Worm (Caenorhabditis elegans): ENCODE measurements around the gene C33B4.5.
A peak's percentile ranks its signal among the peaks of the same experiment; 100 is the strongest.

Gene C33B4.5

DNA sequence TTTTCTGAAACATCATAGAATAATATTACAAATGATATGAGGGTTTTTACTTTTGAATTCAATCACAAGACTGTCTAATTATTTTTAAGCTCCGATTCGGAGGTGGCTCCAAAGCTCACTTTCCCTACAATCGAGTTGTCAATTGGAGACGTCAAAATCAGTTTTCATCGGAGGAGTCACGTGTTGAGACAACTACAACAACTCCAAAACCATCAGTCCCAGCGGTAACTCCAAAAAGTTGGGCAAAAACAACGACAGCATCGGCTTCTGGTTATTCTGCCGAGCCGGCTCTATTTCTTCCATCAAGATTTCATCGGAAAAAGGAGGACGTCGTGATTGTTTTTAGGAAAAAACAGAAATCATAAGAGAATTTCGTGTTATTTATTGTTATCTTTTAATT is 972 bp downstream of the C33B4.5 start:
- TF ChIP-seq elt-1 (tag; optimal IDR thresholded peaks at IDR 0.05; ENCODE audit: borderline replicate concordance, insufficient read depth): no peak
- no peak for TF ChIP-seq drap-1 (GFP tag; optimal IDR thresholded peaks at IDR 0.05)
- no peak for TF ChIP-seq mls-2 (tag; optimal IDR thresholded peaks at IDR 0.05)
- TF ChIP-seq unc-62 (GFP tag; optimal IDR thresholded peaks at IDR 0.05): no peak
- no peak for TF ChIP-seq blmp-1 (tag; optimal IDR thresholded peaks at IDR 0.05)
- no peak for TF ChIP-seq bed-3 (GFP tag; optimal IDR thresholded peaks at IDR 0.05)
- TF ChIP-seq snpc-4 (tag; optimal IDR thresholded peaks at IDR 0.05): no peak
- TF ChIP-seq sptf-1 (tag; optimal IDR thresholded peaks at IDR 0.05): no peak
- no peak for TF ChIP-seq nhr-2 (tag; optimal IDR thresholded peaks at IDR 0.05)
- no peak for TF ChIP-seq flh-1 (GFP tag; optimal IDR thresholded peaks at IDR 0.05)

DNA sequence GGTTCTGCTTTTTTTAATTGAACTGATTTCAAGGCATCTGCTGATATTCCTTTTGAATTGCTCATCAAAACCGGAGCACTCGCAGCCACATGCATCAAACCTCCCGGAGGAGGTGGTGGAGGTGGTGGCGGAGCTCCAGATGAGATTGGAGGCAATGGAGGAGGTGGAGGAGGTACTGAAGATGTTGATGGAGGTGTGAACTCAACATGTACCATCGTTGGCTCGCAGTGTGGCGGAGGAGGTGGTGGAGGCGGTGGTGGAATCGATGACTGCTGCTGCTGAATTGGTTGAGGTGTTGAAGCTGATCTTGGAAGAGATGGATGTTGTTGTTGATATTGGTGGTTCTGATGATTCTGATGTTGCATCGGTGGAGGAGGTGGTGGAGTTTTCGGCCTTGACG is 3.8 kb downstream of the C33B4.5 start:
- TF ChIP-seq unc-62 (GFP tag; optimal IDR thresholded peaks at IDR 0.05): no peak
- no peak for TF ChIP-seq unc-120 (tag; optimal IDR thresholded peaks at IDR 0.05; ENCODE audit: poor library complexity, severe bottlenecking)
- TF ChIP-seq lin-32 (GFP tag; optimal IDR thresholded peaks at IDR 0.05): no peak
- no peak for TF ChIP-seq ceh-43 (GFP tag; optimal IDR thresholded peaks at IDR 0.05)

- TF ChIP-seq ceh-43 (GFP tag; optimal IDR thresholded peaks at IDR 0.05) (no peak), sem-2 (GFP tag; optimal IDR thresholded peaks at IDR 0.05) (no peak)
Observed at ce11 chrII:11390865-11391264, 7.7 kb downstream of the C33B4.5 start, which contains the start of gene shn-1. Gene shn-1 (minus strand): TSS chrII:11390965.

ce11 chrII:11392390-11392789 is 9.3 kb downstream of the C33B4.5 start:
- TF ChIP-seq snpc-4 (tag; optimal IDR thresholded peaks at IDR 0.05) (no peak), nhr-237 (tag; optimal IDR thresholded peaks at IDR 0.05) (no peak), sem-2 (GFP tag; optimal IDR thresholded peaks at IDR 0.05) (no peak), lin-32 (GFP tag; optimal IDR thresholded peaks at IDR 0.05) (no peak), pha-4 (tag; optimal IDR thresholded peaks at IDR 0.05) (no peak), ztf-11 (tag; optimal IDR thresholded peaks at IDR 0.05) (no peak), nhr-76 (tag; optimal IDR thresholded peaks at IDR 0.05) (no peak), nhr-28 (tag; optimal IDR thresholded peaks at IDR 0.05) (no peak), ces-1 (GFP tag; optimal IDR thresholded peaks at IDR 0.05) (no peak), elt-3 (tag; optimal IDR thresholded peaks at IDR 0.05) (no peak), zip-8 (tag; optimal IDR thresholded peaks at IDR 0.05) (no peak)

DNA sequence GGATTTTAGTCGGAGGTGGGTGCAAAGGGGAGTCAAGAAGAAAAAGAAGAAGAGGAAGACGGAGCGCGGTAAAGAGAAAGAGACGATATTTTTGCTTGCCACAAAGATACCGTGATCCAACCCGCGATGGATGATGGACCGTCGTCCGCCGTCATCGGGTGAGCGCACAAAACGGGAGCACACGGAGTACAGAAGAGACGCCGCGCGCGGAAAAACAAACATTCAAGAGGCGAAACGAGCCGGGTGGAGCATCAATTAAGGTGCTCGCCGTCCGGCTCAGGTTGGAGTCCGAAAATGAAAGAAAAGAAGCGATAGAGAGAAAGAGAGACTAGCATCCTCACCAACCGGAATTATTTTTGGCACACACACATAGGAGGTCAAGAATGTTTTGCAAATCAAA is 10.7 kb downstream of the C33B4.5 start:
- TF ChIP-seq pha-4 (tag; optimal IDR thresholded peaks at IDR 0.05): peak; percentile 72
- peak; percentile 34 for TF ChIP-seq sptf-1 (tag; optimal IDR thresholded peaks at IDR 0.05)
- no peak for TF ChIP-seq drap-1 (GFP tag; optimal IDR thresholded peaks at IDR 0.05)
- TF ChIP-seq mls-2 (tag; optimal IDR thresholded peaks at IDR 0.05): peak; percentile 3

- TF ChIP-seq drap-1 (GFP tag; optimal IDR thresholded peaks at IDR 0.05) (no peak), bed-3 (GFP tag; optimal IDR thresholded peaks at IDR 0.05) (no peak), ces-1 (GFP tag; optimal IDR thresholded peaks at IDR 0.05) (peak; percentile 93), flh-1 (GFP tag; optimal IDR thresholded peaks at IDR 0.05) (no peak), ceh-83 (GFP tag; optimal IDR thresholded peaks at IDR 0.05) (no peak)
Observed at ce11 chrII:11396217-11396616, 13.1 kb downstream of the C33B4.5 start.

ce11 chrII:11398787-11399186 is 15.7 kb downstream of the C33B4.5 start:
- no peak for TF ChIP-seq snpc-4 (tag; optimal IDR thresholded peaks at IDR 0.05)
- no peak for TF ChIP-seq unc-62 (GFP tag; optimal IDR thresholded peaks at IDR 0.05)
- no peak for TF ChIP-seq bed-3 (GFP tag; optimal IDR thresholded peaks at IDR 0.05)
- TF ChIP-seq lin-32 (GFP tag; optimal IDR thresholded peaks at IDR 0.05): no peak
- peak; percentile 29 for TF ChIP-seq sptf-1 (tag; optimal IDR thresholded peaks at IDR 0.05)
- TF ChIP-seq pha-4 (tag; optimal IDR thresholded peaks at IDR 0.05): peak; percentile 2
- peak; percentile 19 for TF ChIP-seq mls-2 (tag; optimal IDR thresholded peaks at IDR 0.05)

- TF ChIP-seq unc-39 (tag; optimal IDR thresholded peaks at IDR 0.05) (no peak), nhr-2 (tag; optimal IDR thresholded peaks at IDR 0.05) (peak; percentile 41)
Observed at ce11 chrII:11400386-11400785, 17.3 kb downstream of the C33B4.5 start.

Data from whole organism, mixed stage, embryonic.